Fruit fly (Drosophila melanogaster): ENCODE data around the gene MED7.
A peak's percentile ranks its signal among the peaks of the same experiment; 100 is the strongest.

The MED7 gene

dm6 chr3R:10775246-10775645 lies 14.4 kb upstream of the MED7 start (continued):
- TF ChIP-seq Gug (GFP tag; IDR thresholded peaks at IDR 0.05) (no peak), Smox (GFP tag; optimal IDR thresholded peaks at IDR 0.05) (no peak), CG3919 (GFP tag; optimal IDR thresholded peaks at IDR 0.05) (no peak), CG10631 (GFP tag; optimal IDR thresholded peaks at IDR 0.05) (no peak)

dm6 chr3R:10767526-10767925 lies 6.7 kb upstream of the MED7 start, which contains the start of gene TfIIFbeta:
Gene TfIIFbeta, minus strand, starts transcription at chr3R:10767804.
- TF ChIP-seq dsx (GFP tag; optimal IDR thresholded peaks at IDR 0.05; ENCODE audit: poor library complexity, severe bottlenecking) (no peak), CG11762 (GFP tag; optimal IDR thresholded peaks at IDR 0.05; ENCODE audit: insufficient read depth) (no peak)

dm6 chr3R:10761980-10762379 lies 1.1 kb upstream of the MED7 start:
- TF ChIP-seq CG11294 (GFP tag; IDR thresholded peaks at IDR 0.05) (0 out of 2 replicates have a peak, but pooled peaks have one; percentile 14), dac (GFP tag; optimal IDR thresholded peaks at IDR 0.05) (no peak), esn (GFP tag; optimal IDR thresholded peaks at IDR 0.05) (peak; percentile 20), Smox (GFP tag; optimal IDR thresholded peaks at IDR 0.05) (peak; percentile 5), CG31627 (GFP tag; optimal IDR thresholded peaks at IDR 0.05) (peak; percentile 26)

- TF ChIP-seq ss (GFP tag; optimal IDR thresholded peaks at IDR 0.05), result no peak
- no peak for TF ChIP-seq vri (GFP tag; optimal IDR thresholded peaks at IDR 0.05)
- no peak for TF ChIP-seq CG6854 (GFP tag; optimal IDR thresholded peaks at IDR 0.05)
- no peak for TF ChIP-seq dsx (GFP tag; optimal IDR thresholded peaks at IDR 0.05; ENCODE audit: poor library complexity, severe bottlenecking)
- no peak for TF ChIP-seq Eip75B (GFP tag; optimal IDR thresholded peaks at IDR 0.05)
- no peak for TF ChIP-seq Lpt (GFP tag; optimal IDR thresholded peaks at IDR 0.05)
- no peak for TF ChIP-seq pdm3 (GFP tag; optimal IDR thresholded peaks at IDR 0.05)
- no peak for TF ChIP-seq Eip78C (GFP tag)
- no peak for TF ChIP-seq CG8319 (GFP tag; optimal IDR thresholded peaks at IDR 0.05)
- TF ChIP-seq dac (GFP tag; optimal IDR thresholded peaks at IDR 0.05), result no peak
- no peak for TF ChIP-seq CG34406 (GFP tag; optimal IDR thresholded peaks at IDR 0.05)
- no peak for TF ChIP-seq CG7368 (GFP tag; optimal IDR thresholded peaks at IDR 0.05)
- no peak for TF ChIP-seq Blimp-1 (GFP tag; optimal IDR thresholded peaks at IDR 0.05)
- TF ChIP-seq CG3919 (GFP tag; optimal IDR thresholded peaks at IDR 0.05), result no peak
- TF ChIP-seq Smox (GFP tag; optimal IDR thresholded peaks at IDR 0.05), result no peak
- TF ChIP-seq Hr38 (GFP tag; optimal IDR thresholded peaks at IDR 0.05), result no peak
- no peak for TF ChIP-seq net (GFP tag; optimal IDR thresholded peaks at IDR 0.05)
- TF ChIP-seq CG6808 (GFP tag; optimal IDR thresholded peaks at IDR 0.05), result no peak
- no peak for TF ChIP-seq lz (GFP tag; optimal IDR thresholded peaks at IDR 0.05)
Observed at dm6 chr3R:10759348-10759847, 1.4 kb downstream of the MED7 start, which contains the start of gene CG31272. Gene CG31272, minus strand, starts transcription at chr3R:10759398.

dm6 chr3R:10755534-10755933 lies 5.3 kb downstream of the MED7 start, which contains the start of gene CG14691:
Gene CG14691, minus strand, starts transcription at chr3R:10755634.
- TF ChIP-seq Hr38 (GFP tag; optimal IDR thresholded peaks at IDR 0.05), result no peak
- no peak for TF ChIP-seq CG34406 (GFP tag; optimal IDR thresholded peaks at IDR 0.05)
- TF ChIP-seq fd59A (GFP tag; optimal IDR thresholded peaks at IDR 0.05), result no peak
- TF ChIP-seq CG32006 (GFP tag; optimal IDR thresholded peaks at IDR 0.05), result no peak
- no peak for TF ChIP-seq CG11294 (GFP tag; IDR thresholded peaks at IDR 0.05)
- no peak for TF ChIP-seq topi (GFP tag; optimal IDR thresholded peaks at IDR 0.05)
- no peak for TF ChIP-seq net (GFP tag; optimal IDR thresholded peaks at IDR 0.05)
- TF ChIP-seq lz (GFP tag; optimal IDR thresholded peaks at IDR 0.05), result no peak
- no peak for TF ChIP-seq CG9139 (GFP tag; optimal IDR thresholded peaks at IDR 0.05)
- TF ChIP-seq Sox102F (GFP tag; optimal IDR thresholded peaks at IDR 0.05), result no peak
- TF ChIP-seq vri (GFP tag; optimal IDR thresholded peaks at IDR 0.05), result no peak
- no peak for TF ChIP-seq Blimp-1 (GFP tag; optimal IDR thresholded peaks at IDR 0.05)
- TF ChIP-seq Hr39 (GFP tag; optimal IDR thresholded peaks at IDR 0.05), result no peak
- no peak for TF ChIP-seq Sox14 (GFP tag; optimal IDR thresholded peaks at IDR 0.05)
- TF ChIP-seq Gug (GFP tag; IDR thresholded peaks at IDR 0.05), result no peak
- no peak for TF ChIP-seq salr (GFP tag; optimal IDR thresholded peaks at IDR 0.05)

All from whole organism, prepupa.